Fruit fly (Drosophila melanogaster): Measurements from ENCODE around the gene ro.

The ro gene

DNA sequence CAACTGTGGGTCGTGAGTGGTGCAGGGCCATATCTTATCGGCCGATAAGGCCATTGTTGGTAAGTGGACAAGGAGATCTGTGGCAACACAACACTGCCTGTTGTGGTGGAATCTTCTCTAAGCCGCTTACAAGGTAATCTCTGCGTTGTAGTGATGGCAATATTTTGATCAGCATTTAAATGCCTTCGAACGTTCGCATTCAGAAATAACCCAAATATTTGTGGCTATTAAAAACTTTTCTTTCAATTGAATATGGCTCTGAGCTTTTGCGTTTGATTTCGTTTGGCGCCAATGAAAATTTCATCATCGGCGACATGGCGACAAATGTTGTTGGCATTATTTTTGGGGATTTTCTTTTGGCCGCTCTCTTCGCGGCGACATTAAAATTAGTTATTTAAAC is 9.5 kb upstream of the ro start:
- no peak for TF ChIP-seq CTCF (optimal IDR thresholded peaks at IDR 0.05)
- TF ChIP-seq CG8478 (optimal IDR thresholded peaks at IDR 0.05), result no peak

DNA sequence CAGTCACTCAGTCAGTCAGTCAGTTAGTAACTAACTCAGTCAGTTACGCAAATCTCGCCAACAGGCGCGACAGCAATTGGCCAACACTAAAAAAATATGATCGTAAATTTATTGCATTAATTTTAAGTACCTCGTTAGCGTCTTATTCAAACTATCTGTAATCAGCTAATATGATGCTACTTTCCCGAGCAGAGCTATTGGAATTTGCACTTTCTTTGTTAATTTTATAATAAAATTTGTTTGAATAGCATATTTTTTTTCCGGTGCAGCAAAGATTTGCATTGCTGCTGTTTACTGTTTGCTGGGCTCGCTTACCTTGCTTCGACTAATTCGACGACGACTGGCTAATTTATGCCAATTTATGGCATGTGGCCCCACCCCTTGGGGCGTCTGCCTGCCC is 9.1 kb upstream of the ro start:
- TF ChIP-seq CTCF (optimal IDR thresholded peaks at IDR 0.05) (no peak), CG8478 (optimal IDR thresholded peaks at IDR 0.05) (no peak)

- TF ChIP-seq CTCF (optimal IDR thresholded peaks at IDR 0.05) (no peak), CG8478 (optimal IDR thresholded peaks at IDR 0.05) (no peak)
Measured at dm6 chr3R:26888086-26888724, 7.2 kb upstream of the ro start.

- TF ChIP-seq CTCF (optimal IDR thresholded peaks at IDR 0.05), result no peak
- no peak for TF ChIP-seq CG8478 (optimal IDR thresholded peaks at IDR 0.05)
Measured at dm6 chr3R:26887155-26887554, 6.2 kb upstream of the ro start.

DNA sequence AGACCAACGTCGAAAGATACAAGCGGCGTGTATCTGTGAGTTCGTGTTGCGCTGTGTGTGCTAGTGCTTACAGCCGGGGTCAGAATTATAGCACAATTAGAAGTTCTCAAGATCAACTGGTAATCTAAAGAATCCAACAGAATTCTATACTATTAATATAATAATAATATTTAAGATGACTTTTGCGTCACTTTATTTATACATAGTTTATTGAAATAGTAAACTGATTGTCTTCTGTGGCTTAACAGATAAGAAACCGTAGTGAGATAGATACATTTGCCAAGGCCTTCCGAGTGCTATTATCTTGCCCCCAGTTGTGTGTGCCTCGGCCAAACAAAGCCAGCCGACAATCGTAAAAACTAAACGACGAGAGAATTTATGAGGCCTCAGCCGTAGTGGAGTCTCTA is 5.3 kb upstream of the ro start:
- no peak for TF ChIP-seq CG8478 (optimal IDR thresholded peaks at IDR 0.05)
- no peak for TF ChIP-seq CTCF (optimal IDR thresholded peaks at IDR 0.05)

DNA sequence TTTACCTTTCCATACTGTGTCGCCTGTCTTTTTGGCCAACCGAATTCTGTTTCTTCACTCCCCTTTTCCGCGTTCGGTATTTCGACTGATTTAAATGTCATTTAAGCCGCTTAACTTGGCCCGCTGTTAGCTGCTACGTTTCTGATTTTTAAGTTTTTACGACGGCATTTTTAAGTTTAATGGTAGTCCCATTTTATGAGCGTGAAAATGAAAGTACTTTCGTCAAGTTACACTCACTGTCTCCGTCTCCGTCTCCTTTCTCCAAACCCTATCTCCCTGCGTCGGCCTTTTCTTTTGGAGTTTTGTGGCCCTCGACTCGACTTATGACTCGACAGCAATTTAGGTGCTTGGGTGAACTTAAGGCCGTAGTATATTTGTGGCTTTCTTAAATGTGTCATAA is 4.2 kb upstream of the ro start:
- no peak for TF ChIP-seq CTCF (optimal IDR thresholded peaks at IDR 0.05)
- TF ChIP-seq CG8478 (optimal IDR thresholded peaks at IDR 0.05), result no peak

DNA sequence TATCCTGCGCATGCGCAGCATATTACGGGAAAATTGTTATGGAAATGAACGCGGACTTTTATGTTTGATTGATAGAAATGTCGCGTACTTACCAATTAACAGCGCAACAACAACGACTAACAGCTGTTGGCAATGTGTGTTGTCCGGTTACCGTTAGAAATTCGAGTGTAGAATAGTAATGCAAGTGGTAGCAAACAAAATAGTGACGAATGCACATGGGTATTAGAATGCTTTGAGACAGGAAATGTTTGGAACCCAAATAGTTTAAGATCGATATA is 2.0 kb upstream of the ro start:
- TF ChIP-seq CTCF (optimal IDR thresholded peaks at IDR 0.05), result no peak
- no peak for TF ChIP-seq CG8478 (optimal IDR thresholded peaks at IDR 0.05)

dm6 chr3R:26882230-26883014 is 1.5 kb upstream of the ro start:
- TF ChIP-seq CTCF (optimal IDR thresholded peaks at IDR 0.05) (no peak), CG8478 (optimal IDR thresholded peaks at IDR 0.05) (no peak)

dm6 chr3R:26876851-26877250 is 4.1 kb downstream of the ro start:
- TF ChIP-seq CTCF (optimal IDR thresholded peaks at IDR 0.05), result no peak
- TF ChIP-seq CG8478 (optimal IDR thresholded peaks at IDR 0.05), result no peak

dm6 chr3R:26876432-26876831 is 4.5 kb downstream of the ro start, which contains the start of gene CG5500:
CG5500 (plus strand) TSS chr3R:26876630.
- no peak for TF ChIP-seq CTCF (optimal IDR thresholded peaks at IDR 0.05)
- TF ChIP-seq CG8478 (optimal IDR thresholded peaks at IDR 0.05), result no peak

DNA sequence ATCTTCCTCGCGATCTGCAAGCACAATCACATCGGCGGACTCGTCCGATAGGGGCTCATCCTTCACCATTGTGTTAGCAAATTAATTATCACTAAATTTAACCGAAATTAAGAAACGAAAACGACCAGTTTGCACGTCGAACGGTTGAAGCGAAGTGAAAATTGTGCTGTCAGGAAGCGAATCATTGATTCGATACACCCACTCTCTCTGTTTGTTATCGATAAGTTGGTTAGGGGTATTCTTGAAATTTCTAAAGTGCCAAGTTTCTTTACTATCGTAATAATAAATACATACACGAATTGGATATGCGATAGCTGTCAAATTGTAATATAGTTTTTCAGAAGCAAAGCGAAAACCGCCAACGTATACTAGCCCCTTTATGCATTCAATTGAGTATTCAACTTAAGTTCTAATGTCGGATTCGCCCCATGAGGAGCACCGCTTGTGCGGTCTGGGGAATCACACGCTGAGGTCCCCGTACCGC is 5.4 kb downstream of the ro start, which contains the start of gene Rb97D:
Rb97D (minus strand) TSS at position 199 of the 484 bp plus-strand sequence.
- TF ChIP-seq CTCF (optimal IDR thresholded peaks at IDR 0.05) (no peak), CG8478 (optimal IDR thresholded peaks at IDR 0.05) (no peak)

- TF ChIP-seq CG8478 (optimal IDR thresholded peaks at IDR 0.05), result no peak
- TF ChIP-seq CTCF (optimal IDR thresholded peaks at IDR 0.05), result no peak
Measured at dm6 chr3R:26871852-26872251, 9.1 kb downstream of the ro start, which contains the start of gene SPARC. SPARC (minus strand) TSS chr3R:26871995.

DNA sequence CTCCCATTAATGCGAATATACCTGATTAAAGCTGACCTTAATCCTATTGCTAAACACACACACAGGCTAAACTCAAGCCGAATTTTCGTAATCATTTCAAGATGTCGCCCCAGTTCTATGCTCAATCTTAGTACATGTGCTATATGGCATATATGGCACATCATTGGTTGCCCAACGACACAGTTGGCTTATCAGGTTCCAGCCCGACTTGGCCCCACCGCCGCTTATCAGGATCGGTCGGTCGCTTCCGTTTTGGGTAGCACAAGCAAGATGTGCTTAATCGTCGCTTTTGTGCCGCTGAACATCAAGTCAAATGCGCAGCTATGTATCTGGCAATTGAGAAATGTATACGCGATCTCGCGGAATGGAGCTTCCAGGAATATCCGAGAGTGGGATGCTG is 9.9 kb downstream of the ro start:
- no peak for TF ChIP-seq CTCF (optimal IDR thresholded peaks at IDR 0.05)
- no peak for TF ChIP-seq CG8478 (optimal IDR thresholded peaks at IDR 0.05)

- no peak for TF ChIP-seq CG8478 (optimal IDR thresholded peaks at IDR 0.05)
- no peak for TF ChIP-seq CTCF (optimal IDR thresholded peaks at IDR 0.05)
Measured at dm6 chr3R:26870494-26870893, 10.5 kb downstream of the ro start.

DNA sequence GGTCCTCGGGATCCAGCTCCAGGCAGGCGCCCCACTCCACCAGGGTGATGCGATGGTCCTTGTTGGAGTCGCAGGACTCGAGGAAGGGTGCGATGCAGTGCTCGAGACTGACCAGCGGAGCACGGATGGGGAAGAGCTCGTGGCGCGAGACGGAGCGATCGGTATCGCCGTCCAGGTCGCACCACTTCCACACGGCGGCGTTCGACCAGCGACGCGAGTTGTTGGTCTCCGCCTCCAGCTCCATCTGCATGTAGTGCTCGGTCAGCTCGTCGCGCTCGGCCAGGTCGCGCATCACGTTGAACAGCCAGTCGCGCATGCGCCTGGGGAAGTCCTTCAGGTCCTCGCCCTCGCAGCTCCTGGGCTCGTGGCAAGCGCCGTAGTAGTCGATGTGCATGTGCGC is 11.5 kb downstream of the ro start:
- TF ChIP-seq CG8478 (optimal IDR thresholded peaks at IDR 0.05) (no peak), CTCF (optimal IDR thresholded peaks at IDR 0.05) (no peak)

dm6 chr3R:26867457-26868044 is 13.4 kb downstream of the ro start:
- TF ChIP-seq CG8478 (optimal IDR thresholded peaks at IDR 0.05), result no peak
- TF ChIP-seq CTCF (optimal IDR thresholded peaks at IDR 0.05), result no peak

All from S2 (cell line).